Fruit fly (Drosophila melanogaster) whole organism, adult: Measurements from ENCODE around the gene Sap47.
"Not testable (repeated sequence)": the region's sequence is repeated elsewhere in the genome, so short reads cannot be mapped to it uniquely, and the experiment has no call there.

Experiments
- CG12768 ChIP-seq: fragments of 200-800 bp; sonication (Bioruptor generic); optimal IDR thresholded peaks from 2 replicates; lab custom pipeline; 2017; ENCODE audit warnings: missing biosample characterization, missing genetic modification characterization, mild to moderate bottlenecking, moderate library complexity, missing genetic modification reagents
- CG14711 ChIP-seq: fragments of 200-800 bp; sonication (Bioruptor generic); optimal IDR thresholded peaks from 2 replicates; lab custom pipeline; 2018; ENCODE audit warnings: missing biosample characterization, mild to moderate bottlenecking, missing genetic modification characterization, moderate library complexity
- CG1620 ChIP-seq: fragments of 200-800 bp; sonication (Bioruptor generic); optimal IDR thresholded peaks from 2 replicates; lab custom pipeline; 2016; ENCODE audit warnings: missing biosample characterization, missing genetic modification characterization
- CG33017 ChIP-seq: fragments of 200-800 bp; sonication (Bioruptor generic); optimal IDR thresholded peaks from 2 replicates; lab custom pipeline; 2018; ENCODE audit warnings: missing biosample characterization, mild to moderate bottlenecking, missing genetic modification characterization, moderate library complexity
- CG5204 ChIP-seq: fragments of 200-800 bp; sonication (Bioruptor generic); optimal IDR thresholded peaks from 2 replicates; lab custom pipeline; 2016; ENCODE audit warnings: missing biosample characterization, missing genetic modification characterization
- CG7045 ChIP-seq: fragments of 200-800 bp; sonication (Bioruptor generic); optimal IDR thresholded peaks from 2 replicates; lab custom pipeline; 2017; ENCODE audit warnings: missing biosample characterization, mild to moderate bottlenecking, missing genetic modification characterization
- CG7101 ChIP-seq: fragments of 200-800 bp; sonication (Bioruptor generic); optimal IDR thresholded peaks from 2 replicates; lab custom pipeline; 2018; ENCODE audit warnings: missing biosample characterization, mild to moderate bottlenecking, missing genetic modification characterization, moderate library complexity
- Clk ChIP-seq: fragments of 200-800 bp; sonication (Bioruptor generic); optimal IDR thresholded peaks from 2 replicates; lab custom pipeline; 2017; ENCODE audit warnings: missing biosample characterization, missing genetic modification characterization
- Crg-1 ChIP-seq: fragments of 200-800 bp; sonication (Bioruptor generic); optimal IDR thresholded peaks from 2 replicates; lab custom pipeline; 2016; ENCODE audit warnings: missing biosample characterization, missing genetic modification characterization
- Hr96 ChIP-seq: fragments of 200-800 bp; sonication (Bioruptor generic); optimal IDR thresholded peaks from 2 replicates; lab custom pipeline; 2016; ENCODE audit warnings: missing biosample characterization, missing genetic modification characterization
- Mnt ChIP-seq: fragments of 200-800 bp; sonication (Bioruptor generic); optimal IDR thresholded peaks from 2 replicates; lab custom pipeline; 2016; ENCODE audit warnings: missing biosample characterization, mild to moderate bottlenecking, missing genetic modification characterization
- bab1 ChIP-seq: fragments of 200-800 bp; sonication (Bioruptor generic); optimal IDR thresholded peaks from 3 replicates; lab custom pipeline; 2019; ENCODE audit warnings: missing biosample characterization, mild to moderate bottlenecking, missing genetic modification characterization, moderate library complexity
- cic ChIP-seq: fragments of 200-800 bp; sonication (Bioruptor generic); optimal IDR thresholded peaks from 2 replicates; lab custom pipeline; 2017; ENCODE audit warnings: missing biosample characterization, mild to moderate bottlenecking, missing genetic modification characterization, moderate library complexity
- cnc ChIP-seq, 2 experiments: fragments of >200 bp; optimal IDR thresholded peaks; 2 replicates each; lab custom pipeline; 2017
- kay ChIP-seq: fragments of 200-800 bp; sonication (Bioruptor generic); peaks from one replicate; lab custom pipeline; 2016; ENCODE audit warnings: missing biosample characterization, missing genetic modification characterization, borderline replicate concordance
- ovo ChIP-seq: fragments of 200-800 bp; sonication (Bioruptor generic); optimal IDR thresholded peaks from 2 replicates; lab custom pipeline; 2016; ENCODE audit warnings: missing biosample characterization, missing genetic modification characterization
- tj ChIP-seq: fragments of 200-800 bp; sonication (Bioruptor generic); optimal IDR thresholded peaks from 3 replicates; lab custom pipeline; 2017; ENCODE audit warnings: missing biosample characterization, mild to moderate bottlenecking, missing genetic modification characterization, moderate library complexity
- toe ChIP-seq: fragments of 200-800 bp; sonication (Bioruptor generic); optimal IDR thresholded peaks from 2 replicates; lab custom pipeline; 2016; ENCODE audit warnings: missing biosample characterization, missing genetic modification characterization

Sap47 gene

dm6 chr3R:15908098-15908497 lies 26.8 kb upstream of the Sap47 start, which contains the start of gene EndoU:
TSS of gene EndoU (plus strand) at chr3R:15908398.
- TF ChIP-seq CG7101 (tag; lab: Kevin White, UChicago); CG14711 (tag; lab: Kevin White, UChicago); CG1620 (GFP tag; lab: Kevin White, UChicago): not testable (repeated sequence)

dm6 chr3R:15913231-15913630 lies 21.7 kb upstream of the Sap47 start:
- TF ChIP-seq Mnt (GFP tag; lab: Kevin White, UChicago) = no peak
- no peak for TF ChIP-seq Clk
- no peak for TF ChIP-seq toe (GFP tag; lab: Kevin White, UChicago)
- TF ChIP-seq tj (GFP tag; lab: Kevin White, UChicago) = no peak
- no peak for TF ChIP-seq cic (GFP tag; lab: Kevin White, UChicago)
- no peak for TF ChIP-seq bab1
- no peak for TF ChIP-seq CG1620 (GFP tag; lab: Kevin White, UChicago)
- TF ChIP-seq cnc (optimal IDR thresholded peaks at IDR 0.05; lab: Kevin White, UChicago) = no peak
- TF ChIP-seq CG14711 (tag; lab: Kevin White, UChicago) = no peak
- TF ChIP-seq ovo (GFP tag; lab: Kevin White, UChicago) = no peak
- no peak for TF ChIP-seq CG12768 (GFP tag; lab: Kevin White, UChicago)
- no peak for TF ChIP-seq kay
- no peak for TF ChIP-seq Crg-1 (GFP tag; lab: Kevin White, UChicago)

- TF ChIP-seq CG5204 (GFP tag; lab: Kevin White, UChicago) = no peak
Observed at dm6 chr3R:15917907-15918306, 17.0 kb upstream of the Sap47 start, which contains the start of gene CG45105. TSS of gene CG45105 (minus strand) at chr3R:15918007.

- no peak for TF ChIP-seq bab1
- no peak for TF ChIP-seq CG5204 (GFP tag; lab: Kevin White, UChicago)
- no peak for TF ChIP-seq cic (GFP tag; lab: Kevin White, UChicago)
- no peak for TF ChIP-seq Hr96 (GFP tag; lab: Kevin White, UChicago)
- TF ChIP-seq CG7101 (tag; lab: Kevin White, UChicago) = no peak
- TF ChIP-seq CG33017 (tag; lab: Kevin White, UChicago) = no peak
- TF ChIP-seq toe (GFP tag; lab: Kevin White, UChicago) = no peak
- no peak for TF ChIP-seq Crg-1 (GFP tag; lab: Kevin White, UChicago)
- TF ChIP-seq Mnt (GFP tag; lab: Kevin White, UChicago) = no peak
- no peak for TF ChIP-seq Clk
Observed at dm6 chr3R:15919367-15920228, 15.3 kb upstream of the Sap47 start.

dm6 chr3R:15920229-15920533 lies 14.7 kb upstream of the Sap47 start:
- TF ChIP-seq tj (GFP tag; lab: Kevin White, UChicago) = no peak
- TF ChIP-seq Clk = no peak
- no peak for TF ChIP-seq Hr96 (GFP tag; lab: Kevin White, UChicago)
- no peak for TF ChIP-seq toe (GFP tag; lab: Kevin White, UChicago)
- TF ChIP-seq CG7045 (GFP tag; lab: Kevin White, UChicago) = no peak
- TF ChIP-seq Mnt (GFP tag; lab: Kevin White, UChicago) = no peak
- TF ChIP-seq kay = no peak
- TF ChIP-seq bab1 = no peak
- TF ChIP-seq CG1620 (GFP tag; lab: Kevin White, UChicago) = no peak
- TF ChIP-seq cic (GFP tag; lab: Kevin White, UChicago) = no peak
- TF ChIP-seq CG7101 (tag; lab: Kevin White, UChicago) = no peak
- no peak for TF ChIP-seq cnc (optimal IDR thresholded peaks at IDR 0.05; lab: Kevin White, UChicago)

- TF ChIP-seq Mnt (GFP tag; lab: Kevin White, UChicago) (no peak), Hr96 (GFP tag; lab: Kevin White, UChicago) (no peak), CG14711 (tag; lab: Kevin White, UChicago) (no peak), CG5204 (GFP tag; lab: Kevin White, UChicago) (no peak)
Observed at dm6 chr3R:15920751-15921156, 14.1 kb upstream of the Sap47 start, which contains the start of gene Fbxl7. TSS of gene Fbxl7 (plus strand) at chr3R:15920898.

dm6 chr3R:15921747-15922146 lies 13.2 kb upstream of the Sap47 start:
- TF ChIP-seq CG7045 (GFP tag; lab: Kevin White, UChicago) = no peak
- no peak for TF ChIP-seq toe (GFP tag; lab: Kevin White, UChicago)
- TF ChIP-seq cic (GFP tag; lab: Kevin White, UChicago) = no peak
